Worm (Caenorhabditis elegans) whole organism, L3 larva: ENCODE data around the gene W03F8.6.

Experiments used
- ceh-28 ChIP-seq: fragments of 150-350 bp; optimal IDR thresholded peaks from 2 replicates; lab custom pipeline; 2014; ENCODE audit warnings: missing biosample characterization, missing genetic modification reagents, missing genetic modification characterization
- elt-3 ChIP-seq, 3 experiments: fragments of 150-350 bp in 1 of 3; sonication (generic microtip) in 2 of 3; optimal IDR thresholded peaks; 2 replicates in 2 of 3; 4 replicates in 1 of 3; lab custom pipeline; 2014 to 2017; ENCODE audit warnings: missing biosample characterization in 3 of 3, missing genetic modification characterization in 3 of 3
- fos-1 ChIP-seq: fragments of 150-350 bp; optimal IDR thresholded peaks from 2 replicates; lab custom pipeline; 2014; ENCODE audit warnings: missing biosample characterization, missing genetic modification characterization
- hmg-11 ChIP-seq: sonication (generic microtip); optimal IDR thresholded peaks from 2 replicates; lab custom pipeline; 2016; ENCODE audit warnings: missing genetic modification characterization, missing compliant biosample characterization

- TF ChIP-seq ceh-28 (tag; lab: Kevin White, UChicago) (no peak), elt-3 (tag; optimal IDR thresholded peaks at IDR 0.05; lab: Kevin White, UChicago) (no peak), fos-1 (tag; lab: Kevin White, UChicago) (no peak), hmg-11 (tag; lab: Kevin White, UChicago) (no peak)
These were observed 16.2 kb upstream of the W03F8.6 start for ce11 chrIV:5202575-5202974.
